Fruit fly (Drosophila melanogaster): ENCODE results near the gene CG15740.
A peak's percentile ranks its signal among the peaks of the same experiment; 100 is the strongest.

- peak; percentile 96 for TF ChIP-seq kay (GFP tag; ENCODE audit: borderline replicate concordance)
- peak; percentile 27 for TF ChIP-seq CG11617 (GFP tag; optimal IDR thresholded peaks at IDR 0.05)
- TF ChIP-seq Hr96 (GFP tag; optimal IDR thresholded peaks at IDR 0.05) = no peak
- no peak for TF ChIP-seq Crg-1 (GFP tag; optimal IDR thresholded peaks at IDR 0.05)
- TF ChIP-seq CG1620 (GFP tag; optimal IDR thresholded peaks at IDR 0.05) = no peak
- TF ChIP-seq CG14711 (tag; optimal IDR thresholded peaks at IDR 0.05) = no peak
- peak; percentile 52 for TF ChIP-seq Mnt (GFP tag; optimal IDR thresholded peaks at IDR 0.05)
- peak; percentile 8 for TF ChIP-seq tj (GFP tag; optimal IDR thresholded peaks at IDR 0.05)
- no peak for TF ChIP-seq CG5204 (GFP tag; optimal IDR thresholded peaks at IDR 0.05)
- no peak for TF ChIP-seq cnc (optimal IDR thresholded peaks at IDR 0.05)
- peak; percentile 75 for TF ChIP-seq cic (GFP tag; optimal IDR thresholded peaks at IDR 0.05)
Observed at dm6 chrX:11813721-11814161, 32.2 kb downstream of the CG15740 start.

Measured in whole organism, adult.